Worm (Caenorhabditis elegans) whole organism, L2 larva: ENCODE measurements around the gene lbp-9.

Experiments used
- R02D3.7 ChIP-seq: fragments of 150-350 bp; optimal IDR thresholded peaks from 2 replicates; lab custom pipeline; 2014; ENCODE audit warnings: missing biosample characterization, missing genetic modification characterization
- ama-1 ChIP-seq: fragments of 150-350 bp; optimal IDR thresholded peaks from 2 replicates; lab custom pipeline; 2018; ENCODE audit warnings: inconsistent platforms
- nhr-25 ChIP-seq: fragments of 150-350 bp; sonication (generic microtip); optimal IDR thresholded peaks from 3 replicates; lab custom pipeline; 2014; ENCODE audit warnings: missing biosample characterization, missing genetic modification characterization
- ztf-4 ChIP-seq: fragments of 150-350 bp; optimal IDR thresholded peaks from 2 replicates; lab custom pipeline; 2014; ENCODE audit warnings: missing biosample characterization, missing genetic modification characterization

- TF ChIP-seq ztf-4 (tag; lab: Kevin White, UChicago) = no peak
- no peak for TF ChIP-seq nhr-25 (tag; lab: Kevin White, UChicago)
- TF ChIP-seq ama-1 (lab: Kevin White, UChicago) = no peak
- TF ChIP-seq R02D3.7 (tag; lab: Kevin White, UChicago) = no peak
Observed at ce11 chrV:2022374-2022773, 45.9 kb upstream of the lbp-9 start, which contains the start of gene F59A7.5.
